Worm (Caenorhabditis elegans) whole organism, mixed stage, embryonic: Measurements from ENCODE around the gene chat-1.
A peak's percentile ranks its signal among the peaks of the same experiment; 100 is the strongest.

Experiments used
- M03D4.4 ChIP-seq: sonication (generic microtip); optimal IDR thresholded peaks from 2 replicates; lab custom pipeline; 2017; ENCODE audit warnings: mild to moderate bottlenecking, missing genetic modification characterization, missing compliant biosample characterization
- blmp-1 ChIP-seq: fragments of 150-350 bp; optimal IDR thresholded peaks from 2 replicates; lab custom pipeline; 2014; ENCODE audit warnings: missing biosample characterization, missing genetic modification characterization
- ceh-39 ChIP-seq: fragments of 150-350 bp; optimal IDR thresholded peaks from 2 replicates; lab custom pipeline; 2014; ENCODE audit warnings: missing biosample characterization, missing genetic modification characterization
- ceh-83 ChIP-seq: fragments of 200-800 bp; sonication (Bioruptor generic); optimal IDR thresholded peaks from 2 replicates; lab custom pipeline; 2018; ENCODE audit warnings: mild to moderate bottlenecking, missing genetic modification characterization, missing compliant biosample characterization
- ces-1 ChIP-seq: fragments of 150-350 bp; optimal IDR thresholded peaks from 2 replicates; lab custom pipeline; 2014; ENCODE audit warnings: missing biosample characterization, missing genetic modification reagents, missing genetic modification characterization
- cnd-1 ChIP-seq: fragments of 200-800 bp; sonication (Bioruptor generic); optimal IDR thresholded peaks from 2 replicates; lab custom pipeline; 2018; ENCODE audit warnings: mild to moderate bottlenecking, missing genetic modification characterization, missing compliant biosample characterization
- drap-1 ChIP-seq: fragments of 200-800 bp; sonication (Bioruptor generic); optimal IDR thresholded peaks from 3 replicates; lab custom pipeline; 2018; ENCODE audit warnings: mild to moderate bottlenecking, missing genetic modification characterization, missing compliant biosample characterization
- elt-3 ChIP-seq: fragments of 150-350 bp; optimal IDR thresholded peaks from 2 replicates; lab custom pipeline; 2014; ENCODE audit warnings: missing biosample characterization, missing genetic modification characterization
- flh-1 ChIP-seq: fragments of 200-800 bp; sonication (Bioruptor generic); optimal IDR thresholded peaks from 2 replicates; lab custom pipeline; 2018; ENCODE audit warnings: mild to moderate bottlenecking, missing genetic modification characterization, moderate library complexity, missing compliant biosample characterization
- ham-2 ChIP-seq: fragments of 200-800 bp; sonication (Bioruptor generic); optimal IDR thresholded peaks from 2 replicates; lab custom pipeline; 2018; ENCODE audit warnings: mild to moderate bottlenecking, missing genetic modification characterization, missing compliant biosample characterization
- hlh-1 ChIP-seq: fragments of 150-350 bp; optimal IDR thresholded peaks from 2 replicates; lab custom pipeline; 2014; ENCODE audit warnings: missing biosample characterization, missing genetic modification reagents, missing genetic modification characterization
- lin-32 ChIP-seq: fragments of 200-800 bp; sonication (Bioruptor generic); optimal IDR thresholded peaks from 2 replicates; lab custom pipeline; 2018; ENCODE audit warnings: mild to moderate bottlenecking, missing genetic modification characterization, missing compliant biosample characterization
- mab-5 ChIP-seq: fragments of 150-350 bp; optimal IDR thresholded peaks from 2 replicates; lab custom pipeline; 2014; ENCODE audit warnings: missing biosample characterization, missing genetic modification characterization
- mep-1 ChIP-seq: fragments of 150-350 bp; optimal IDR thresholded peaks from 2 replicates; lab custom pipeline; 2017; ENCODE audit warnings: missing biosample characterization, missing genetic modification reagents, missing genetic modification characterization, inconsistent platforms
- mls-2 ChIP-seq: sonication (generic microtip); optimal IDR thresholded peaks from 2 replicates; lab custom pipeline; 2016; ENCODE audit warnings: mild to moderate bottlenecking, missing genetic modification characterization, moderate library complexity, missing compliant biosample characterization
- nhr-12 ChIP-seq: fragments of 150-350 bp; optimal IDR thresholded peaks from 2 replicates; lab custom pipeline; 2014; ENCODE audit warnings: missing biosample characterization, missing genetic modification characterization
- nhr-2 ChIP-seq: fragments of 150-350 bp; optimal IDR thresholded peaks from 2 replicates; lab custom pipeline; 2014; ENCODE audit warnings: missing biosample characterization, missing genetic modification characterization
- nhr-28 ChIP-seq: fragments of 150-350 bp; optimal IDR thresholded peaks from 2 replicates; lab custom pipeline; 2014; ENCODE audit warnings: missing biosample characterization, missing genetic modification characterization
- pha-4 ChIP-seq: fragments of 150-350 bp; optimal IDR thresholded peaks from 2 replicates; lab custom pipeline; 2018; ENCODE audit warnings: missing biosample characterization, missing genetic modification reagents, missing genetic modification characterization
- sem-2 ChIP-seq: fragments of 200-800 bp; sonication (Bioruptor generic); optimal IDR thresholded peaks from 2 replicates; lab custom pipeline; 2018; ENCODE audit warnings: mild to moderate bottlenecking, missing genetic modification characterization, missing compliant biosample characterization
- snpc-4 ChIP-seq: fragments of 150-350 bp; optimal IDR thresholded peaks from 2 replicates; lab custom pipeline; 2014; ENCODE audit warnings: missing biosample characterization, missing genetic modification characterization
- sptf-1 ChIP-seq: sonication (generic microtip); optimal IDR thresholded peaks from 2 replicates; lab custom pipeline; 2017; ENCODE audit warnings: mild to moderate bottlenecking, missing genetic modification characterization, moderate library complexity, missing compliant biosample characterization
- tbx-8 ChIP-seq: fragments of 200-800 bp; sonication (Bioruptor generic); optimal IDR thresholded peaks from 2 replicates; lab custom pipeline; 2018; ENCODE audit warnings: mild to moderate bottlenecking, missing genetic modification characterization, moderate library complexity, missing compliant biosample characterization
- unc-120 ChIP-seq: sonication (generic microtip); optimal IDR thresholded peaks from 2 replicates; lab custom pipeline; 2017; ENCODE audit warnings: missing genetic modification characterization, missing compliant biosample characterization; ENCODE audit not compliant: poor library complexity, severe bottlenecking
- unc-39 ChIP-seq: fragments of 150-350 bp; optimal IDR thresholded peaks from 2 replicates; lab custom pipeline; 2014; ENCODE audit warnings: missing biosample characterization, missing genetic modification characterization
- unc-62 ChIP-seq: fragments of 150-350 bp; optimal IDR thresholded peaks from 2 replicates; lab custom pipeline; 2014; ENCODE audit warnings: missing biosample characterization, missing genetic modification reagents, missing genetic modification characterization
- zip-8 ChIP-seq: fragments of 150-350 bp; optimal IDR thresholded peaks from 2 replicates; lab custom pipeline; 2014; ENCODE audit warnings: missing biosample characterization, missing genetic modification characterization
- ztf-11 ChIP-seq: fragments of 150-350 bp; optimal IDR thresholded peaks from 2 replicates; lab custom pipeline; 2014; ENCODE audit warnings: missing biosample characterization, missing genetic modification characterization

chat-1 gene

ce11 chrIV:4410526-4410925 is 36.6 kb upstream of the chat-1 start:
- TF ChIP-seq zip-8 (no peak), nhr-2 (tag; lab: Kevin White, UChicago) (no peak), ces-1 (no peak), ceh-39 (tag; lab: Kevin White, UChicago) (no peak), elt-3 (tag; lab: Kevin White, UChicago) (no peak), sem-2 (GFP tag; lab: Kevin White, UChicago) (no peak), tbx-8 (GFP tag; lab: Kevin White, UChicago) (no peak), M03D4.4 (tag; lab: Kevin White, UChicago) (no peak), lin-32 (GFP tag; lab: Kevin White, UChicago) (no peak), unc-39 (tag; lab: Kevin White, UChicago) (no peak)

ce11 chrIV:4411311-4411947 is 35.7 kb upstream of the chat-1 start:
- TF ChIP-seq ceh-39 (tag; lab: Kevin White, UChicago) = no peak
- TF ChIP-seq mep-1 (tag; lab: Kevin White, UChicago) = no peak
- TF ChIP-seq M03D4.4 (tag; lab: Kevin White, UChicago) = no peak
- no peak for TF ChIP-seq snpc-4 (tag; lab: Kevin White, UChicago)
- no peak for TF ChIP-seq nhr-2 (tag; lab: Kevin White, UChicago)
- no peak for TF ChIP-seq ham-2
- no peak for TF ChIP-seq pha-4 (tag; lab: Kevin White, UChicago)
- TF ChIP-seq unc-120 (tag; lab: Kevin White, UChicago) = no peak
- TF ChIP-seq mab-5 = no peak
- TF ChIP-seq tbx-8 (GFP tag; lab: Kevin White, UChicago) = no peak
- no peak for TF ChIP-seq drap-1 (GFP tag; lab: Kevin White, UChicago)
- no peak for TF ChIP-seq sptf-1
- TF ChIP-seq zip-8 = no peak
- TF ChIP-seq lin-32 (GFP tag; lab: Kevin White, UChicago) = no peak

- TF ChIP-seq unc-39 (tag; lab: Kevin White, UChicago) (no peak), sem-2 (GFP tag; lab: Kevin White, UChicago) (peak; percentile 0)
Measured at ce11 chrIV:4411948-4412335, 35.2 kb upstream of the chat-1 start.

- TF ChIP-seq drap-1 (GFP tag; lab: Kevin White, UChicago) (no peak), mep-1 (tag; lab: Kevin White, UChicago) (no peak), ztf-11 (tag; lab: Kevin White, UChicago) (no peak), unc-62 (GFP tag; lab: Kevin White, UChicago) (no peak), nhr-12 (tag; lab: Kevin White, UChicago) (no peak), sptf-1 (no peak), ces-1 (no peak), cnd-1 (tag; lab: Kevin White, UChicago) (no peak), snpc-4 (tag; lab: Kevin White, UChicago) (no peak), mab-5 (no peak)
Measured at ce11 chrIV:4413114-4413513, 34.0 kb upstream of the chat-1 start.

ce11 chrIV:4422029-4422428 is 25.1 kb upstream of the chat-1 start, which contains the start of gene clec-175:
Gene clec-175 (plus strand): TSS chrIV:4422329.
- TF ChIP-seq mls-2 (tag; lab: Kevin White, UChicago) = no peak
- TF ChIP-seq blmp-1 = no peak
- TF ChIP-seq lin-32 (GFP tag; lab: Kevin White, UChicago) = no peak
- TF ChIP-seq ceh-83 (GFP tag; lab: Kevin White, UChicago) = no peak
- TF ChIP-seq hlh-1 (tag; lab: Kevin White, UChicago) = no peak
- no peak for TF ChIP-seq pha-4 (tag; lab: Kevin White, UChicago)
- no peak for TF ChIP-seq drap-1 (GFP tag; lab: Kevin White, UChicago)
- TF ChIP-seq, all 35 proteins: peak for 0

ce11 chrIV:4423026-4423425 is 24.1 kb upstream of the chat-1 start:
- TF ChIP-seq nhr-12 (tag; lab: Kevin White, UChicago) (no peak), cnd-1 (tag; lab: Kevin White, UChicago) (no peak), nhr-28 (no peak), ham-2 (no peak), hlh-1 (tag; lab: Kevin White, UChicago) (no peak), blmp-1 (no peak), drap-1 (GFP tag; lab: Kevin White, UChicago) (no peak), ces-1 (no peak), flh-1 (GFP tag; lab: Kevin White, UChicago) (no peak), mab-5 (no peak), unc-62 (GFP tag; lab: Kevin White, UChicago) (no peak), lin-32 (GFP tag; lab: Kevin White, UChicago) (no peak)
